Worm (Caenorhabditis elegans) whole organism, early embryonic: ENCODE data around the gene erp-44.2.

ENCODE experiments used
- aly-1 ChIP-seq: sonication (generic microtip); optimal IDR thresholded peaks from 2 replicates; lab custom pipeline; 2016; ENCODE audit warnings: missing genetic modification characterization, missing compliant biosample characterization
- ama-1 ChIP-seq: fragments of 150-350 bp; optimal IDR thresholded peaks from 2 replicates; lab custom pipeline; 2014
- ceh-13 ChIP-seq: fragments of 200-800 bp; sonication (Bioruptor generic); optimal IDR thresholded peaks from 2 replicates; lab custom pipeline; 2018; ENCODE audit warnings: mild to moderate bottlenecking, missing genetic modification characterization, missing compliant biosample characterization
- ets-7 ChIP-seq: sonication (generic microtip); optimal IDR thresholded peaks from 2 replicates; lab custom pipeline; 2016; ENCODE audit warnings: missing genotype, missing genetic modification characterization, missing compliant biosample characterization
- flt-1 ChIP-seq: fragments of 200-800 bp; sonication (Bioruptor generic); IDR thresholded peaks from 2 replicates; pipeline ENCODE4 v1.3.6; 2022; ENCODE audit warnings: missing genetic modification characterization, missing compliant biosample characterization
- hmbx-1 ChIP-seq: sonication (generic microtip); optimal IDR thresholded peaks from 2 replicates; lab custom pipeline; 2016; ENCODE audit warnings: mild to moderate bottlenecking, missing genetic modification characterization, missing compliant biosample characterization
- pes-1 ChIP-seq: fragments of 200-800 bp; sonication (Bioruptor generic); IDR thresholded peaks from 2 replicates; pipeline ENCODE4 v1.3.6; 2022; ENCODE audit warnings: missing genetic modification reagents, missing genetic modification characterization, missing compliant biosample characterization
- scrt-1 ChIP-seq: fragments of 200-800 bp; sonication (Bioruptor generic); IDR thresholded peaks from 2 replicates; pipeline ENCODE4 v1.3.6; 2022; ENCODE audit warnings: missing genetic modification characterization, missing compliant biosample characterization
- sea-1 ChIP-seq: fragments of 200-800 bp; sonication (Bioruptor generic); conservative IDR thresholded peaks from 2 replicates; pipeline ENCODE4 v1.3.6; 2022; ENCODE audit warnings: missing genetic modification characterization, missing compliant biosample characterization

DNA sequence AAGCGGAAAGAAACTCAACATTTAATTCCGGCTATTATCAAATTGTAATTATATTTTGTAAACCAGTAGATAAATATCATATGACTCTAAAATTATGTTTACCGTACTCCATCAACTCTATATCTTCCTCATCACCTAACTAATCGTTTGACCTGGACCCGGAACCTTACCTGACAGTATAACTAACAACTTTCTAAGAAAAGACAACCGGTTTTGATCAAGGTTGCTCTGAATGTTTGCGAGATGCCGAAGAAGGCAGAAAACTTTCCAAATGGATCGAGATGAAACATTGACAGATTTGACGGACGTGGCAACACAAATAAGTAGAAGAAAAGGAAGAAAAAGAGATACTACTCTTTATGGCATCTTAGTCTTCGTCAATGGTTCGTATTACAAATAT, 9.8 kb downstream of the erp-44.2 start:
- TF ChIP-seq ets-7 (tag; lab: Kevin White, UChicago) (no peak), scrt-1 (no peak), sea-1 (GFP tag; lab: Robert Waterston, UW) (no peak), ama-1 (no peak), hmbx-1 (tag; lab: Kevin White, UChicago) (no peak), flt-1 (GFP tag; lab: Robert Waterston, UW) (no peak), ceh-13 (GFP tag; lab: Kevin White, UChicago) (no peak), pes-1 (no peak), aly-1 (tag; lab: Kevin White, UChicago) (no peak)
